Worm (Caenorhabditis elegans): ENCODE results near the gene C01G5.9.

Gene C01G5.9

ce11 chrIV:6514700-6515099 is 5.0 kb upstream of the C01G5.9 start:
- TF ChIP-seq lsy-2 (tag; optimal IDR thresholded peaks at IDR 0.05) (peak in 1 of 2 experiments; percentile 66), hlh-30 (tag; optimal IDR thresholded peaks at IDR 0.05; ENCODE audit: insufficient read depth) (no peak), Y5F2A.4 (GFP tag; optimal IDR thresholded peaks at IDR 0.05) (no peak), fos-1 (tag; optimal IDR thresholded peaks at IDR 0.05) (no peak), tra-1 (GFP tag; IDR thresholded peaks at IDR 0.05) (no peak), ces-1 (GFP tag; optimal IDR thresholded peaks at IDR 0.05) (no peak), ceh-28 (tag; optimal IDR thresholded peaks at IDR 0.05) (no peak), nhr-10 (tag; optimal IDR thresholded peaks at IDR 0.05) (no peak), lin-13 (GFP tag; optimal IDR thresholded peaks at IDR 0.05) (no peak), rbr-2 (tag; optimal IDR thresholded peaks at IDR 0.05) (peak; percentile 26), lin-15B (tag; optimal IDR thresholded peaks at IDR 0.05) (no peak), unc-62 (GFP tag; optimal IDR thresholded peaks at IDR 0.05 in 1 of 2) (peak in 1 of 2 experiments; percentile 80), unc-62 (tag; optimal IDR thresholded peaks at IDR 0.05) (no peak), nhr-77 (tag; optimal IDR thresholded peaks at IDR 0.05) (no peak), nhr-25 (tag; optimal IDR thresholded peaks at IDR 0.05; ENCODE audit: borderline replicate concordance, insufficient read depth) (no peak), nhr-11 (tag; optimal IDR thresholded peaks at IDR 0.05) (peak; percentile 69), ceh-62 (tag; optimal IDR thresholded peaks at IDR 0.05) (no peak), nhr-28 (tag; optimal IDR thresholded peaks at IDR 0.05) (no peak), cey-2 (tag; optimal IDR thresholded peaks at IDR 0.05; ENCODE audit: borderline replicate concordance, insufficient read depth) (no peak), ztf-7 (tag; optimal IDR thresholded peaks at IDR 0.05) (no peak), fkh-10 (GFP tag; optimal IDR thresholded peaks at IDR 0.05) (peak; percentile 32), madf-5 (GFP tag; IDR thresholded peaks at IDR 0.05) (no peak), daf-8 (GFP tag; IDR thresholded peaks at IDR 0.05) (no peak), nhr-41 (GFP tag; IDR thresholded peaks at IDR 0.05) (no peak), Y105C5A.15 (GFP tag; IDR thresholded peaks at IDR 0.05) (no peak), nhr-48 (tag; optimal IDR thresholded peaks at IDR 0.05) (peak; percentile 35), hif-1 (tag; optimal IDR thresholded peaks at IDR 0.05) (no peak), spr-1 (tag; optimal IDR thresholded peaks at IDR 0.05) (no peak), ceh-44 (GFP tag; IDR thresholded peaks at IDR 0.05) (no peak), lin-29 (GFP tag; IDR thresholded peaks at IDR 0.05) (no peak), ama-1 (optimal IDR thresholded peaks at IDR 0.05) (no peak), hmg-1.1 (GFP tag; IDR thresholded peaks at IDR 0.05) (no peak), ZK337.2 (GFP tag; IDR thresholded peaks at IDR 0.05) (no peak), aha-1 (tag) (peak; percentile 93), sdz-12 (GFP tag; optimal IDR thresholded peaks at IDR 0.05) (no peak), jun-1 (tag; optimal IDR thresholded peaks at IDR 0.05) (no peak), hlh-11 (tag; optimal IDR thresholded peaks at IDR 0.05) (no peak), F37D6.2 (tag; optimal IDR thresholded peaks at IDR 0.05) (peak; percentile 77)

ce11 chrIV:6517859-6518258 is 1.8 kb upstream of the C01G5.9 start, which contains the start of gene C01G5.7:
Gene C01G5.7 (plus strand): TSS chrIV:6518159.
- TF ChIP-seq lin-29 (GFP tag; IDR thresholded peaks at IDR 0.05) (no peak), nhr-102 (tag; optimal IDR thresholded peaks at IDR 0.05) (no peak), tag-97 (GFP tag; IDR thresholded peaks at IDR 0.05) (no peak), pqm-1 (tag; optimal IDR thresholded peaks at IDR 0.05) (no peak), ctbp-1 (GFP tag; IDR thresholded peaks at IDR 0.05) (no peak), snpc-1.2 (GFP tag; IDR thresholded peaks at IDR 0.05) (no peak), ZK337.2 (GFP tag; IDR thresholded peaks at IDR 0.05) (no peak), mep-1 (tag; optimal IDR thresholded peaks at IDR 0.05) (no peak), lin-1 (GFP tag; IDR thresholded peaks at IDR 0.05) (no peak), lsy-2 (tag; optimal IDR thresholded peaks at IDR 0.05) (no peak)
